Worm (Caenorhabditis elegans): ENCODE results near the gene K09H11.6.

ce11 chrV:5769500-5769899 lies 33.5 kb upstream of the K09H11.6 start:
- no peak for TF ChIP-seq nhr-85 (tag)
- TF ChIP-seq unc-62 (GFP tag; optimal IDR thresholded peaks at IDR 0.05): no peak

Data from whole organism, L1 larva.